Worm (Caenorhabditis elegans) whole organism, L4/young adult: ENCODE measurements around the gene rpl-5.

Experiments used
- W03F9.2 ChIP-seq: fragments of 150-350 bp; optimal IDR thresholded peaks from 2 replicates; lab custom pipeline; 2014; ENCODE audit warnings: missing biosample characterization, missing genetic modification characterization
- dao-5 ChIP-seq: sonication (generic microtip); optimal IDR thresholded peaks from 2 replicates; lab custom pipeline; 2016; ENCODE audit warnings: missing genotype, missing genetic modification characterization, moderate library complexity, missing compliant biosample characterization
- him-1 ChIP-seq: sonication (generic microtip); optimal IDR thresholded peaks from 2 replicates; lab custom pipeline; 2016; ENCODE audit warnings: missing genotype, missing genetic modification reagents, missing genetic modification characterization, missing compliant biosample characterization

ce11 chrII:8612470-8612869 is 42.7 kb downstream of the rpl-5 start, which contains the start of gene T22C8.1:
- TF ChIP-seq him-1 (tag; lab: Kevin White, UChicago): no peak
- TF ChIP-seq W03F9.2 (tag; lab: Kevin White, UChicago): no peak
- no peak for TF ChIP-seq dao-5 (tag; lab: Kevin White, UChicago)
